Worm (Caenorhabditis elegans): Measurements from ENCODE around the gene efk-1.

DNA sequence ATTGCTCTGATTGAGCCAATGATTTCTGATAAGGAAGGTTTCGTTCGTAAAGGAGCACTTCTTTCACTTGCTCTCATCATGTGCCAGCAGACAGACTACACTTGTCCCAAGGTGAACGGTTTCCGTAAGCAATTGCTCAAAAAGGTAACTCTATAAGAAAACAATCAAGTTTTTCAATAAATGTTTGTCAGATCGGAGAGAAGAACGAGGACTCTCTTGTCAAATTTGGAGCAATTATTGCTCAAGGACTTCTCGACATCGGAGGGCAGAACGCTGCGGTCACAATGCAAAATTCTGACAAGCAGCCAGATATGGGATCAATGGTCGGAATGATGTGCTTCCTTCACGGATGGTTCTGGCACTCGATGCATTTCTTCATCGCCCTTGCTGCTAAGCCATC is 33.0 kb upstream of the efk-1 start:
- TF ChIP-seq cog-1 (tag; optimal IDR thresholded peaks at IDR 0.05) (no peak), med-1 (GFP tag; optimal IDR thresholded peaks at IDR 0.05; ENCODE audit: insufficient read depth) (no peak), flt-1 (GFP tag; IDR thresholded peaks at IDR 0.05) (no peak), ref-1 (GFP tag; conservative IDR thresholded peaks at IDR 0.05) (no peak), ztf-23 (GFP tag; IDR thresholded peaks at IDR 0.05) (no peak), tab-1 (GFP tag; IDR thresholded peaks at IDR 0.05) (no peak), klf-2 (GFP tag; conservative IDR thresholded peaks at IDR 0.05) (no peak), T22C8.4 (GFP tag; IDR thresholded peaks at IDR 0.05) (no peak)

Measured in whole organism, midembryonic.